Worm (Caenorhabditis elegans) whole organism, L2 larva: Measurements from ENCODE around the gene vps-36.

Experiments
- C34F6.9 ChIP-seq: fragments of 150-350 bp; optimal IDR thresholded peaks from 2 replicates; lab custom pipeline; 2014; ENCODE audit warnings: missing biosample characterization, missing genetic modification characterization
- F13H6.1 ChIP-seq: sonication (generic microtip); optimal IDR thresholded peaks from 2 replicates; lab custom pipeline; 2016; ENCODE audit warnings: missing genetic modification characterization, missing compliant biosample characterization
- R02D3.7 ChIP-seq: fragments of 150-350 bp; optimal IDR thresholded peaks from 2 replicates; lab custom pipeline; 2014; ENCODE audit warnings: missing biosample characterization, missing genetic modification characterization
- Y55F3AM.14 ChIP-seq: fragments of 200-800 bp; sonication (Bioruptor generic); optimal IDR thresholded peaks from 2 replicates; lab custom pipeline; 2018; ENCODE audit warnings: mild to moderate bottlenecking, missing genetic modification characterization, missing compliant biosample characterization
- ZK546.5 ChIP-seq: sonication (generic microtip); optimal IDR thresholded peaks from 2 replicates; lab custom pipeline; 2017; ENCODE audit warnings: missing biosample characterization, missing genetic modification characterization
- alr-1 ChIP-seq: fragments of 150-350 bp; optimal IDR thresholded peaks from 2 replicates; lab custom pipeline; 2014; ENCODE audit warnings: missing biosample characterization, missing genetic modification characterization
- ama-1 ChIP-seq: fragments of 150-350 bp; optimal IDR thresholded peaks from 2 replicates; lab custom pipeline; 2018; ENCODE audit warnings: inconsistent platforms
- blmp-1 ChIP-seq: sonication (generic microtip); optimal IDR thresholded peaks from 2 replicates; lab custom pipeline; 2017; ENCODE audit warnings: missing genetic modification characterization, mild to moderate bottlenecking, missing compliant biosample characterization, antibody characterized with exemption, moderate library complexity; ENCODE audit not compliant: insufficient read depth
- ceh-82 ChIP-seq: fragments of 150-350 bp; optimal IDR thresholded peaks from 2 replicates; lab custom pipeline; 2014; ENCODE audit warnings: missing biosample characterization, missing genetic modification characterization
- crh-2 ChIP-seq: sonication (generic microtip); optimal IDR thresholded peaks from 2 replicates; lab custom pipeline; 2017; ENCODE audit warnings: missing biosample characterization, missing genetic modification characterization
- egl-27 ChIP-seq: sonication (generic microtip); optimal IDR thresholded peaks from 3 replicates; lab custom pipeline; 2017; ENCODE audit warnings: missing biosample characterization, missing genetic modification reagents, missing genetic modification characterization
- elt-1 ChIP-seq: fragments of 150-350 bp; optimal IDR thresholded peaks from 2 replicates; lab custom pipeline; 2014; ENCODE audit warnings: missing biosample characterization, missing genetic modification characterization
- elt-3 ChIP-seq: sonication (generic microtip); optimal IDR thresholded peaks from 2 replicates; lab custom pipeline; 2017; ENCODE audit warnings: missing biosample characterization, missing genetic modification characterization
- fos-1 ChIP-seq: fragments of 150-350 bp; optimal IDR thresholded peaks from 2 replicates; lab custom pipeline; 2014; ENCODE audit warnings: missing biosample characterization, missing genetic modification characterization
- lin-11 ChIP-seq: fragments of 150-350 bp; sonication (generic microtip); optimal IDR thresholded peaks from 2 replicates; lab custom pipeline; 2014; ENCODE audit warnings: missing biosample characterization, missing genetic modification characterization, inconsistent platforms, mixed read lengths
- lin-13 ChIP-seq: fragments of 150-350 bp; optimal IDR thresholded peaks from 2 replicates; lab custom pipeline; 2014; ENCODE audit warnings: missing biosample characterization, missing genetic modification reagents, missing genetic modification characterization
- lin-39 ChIP-seq: fragments of 150-350 bp; optimal IDR thresholded peaks from 2 replicates; lab custom pipeline; 2014; ENCODE audit warnings: missing biosample characterization, missing genetic modification reagents, missing genetic modification characterization
- lsy-2 ChIP-seq, 2 experiments: fragments of 150-350 bp in 1 of 2; sonication (generic microtip) in 1 of 2; optimal IDR thresholded peaks; 2 replicates each; lab custom pipeline; 2014 to 2017; ENCODE audit warnings: missing biosample characterization in 2 of 2, missing genetic modification characterization in 2 of 2
- mab-5 ChIP-seq: fragments of 150-350 bp; optimal IDR thresholded peaks from 2 replicates; lab custom pipeline; 2014; ENCODE audit warnings: missing biosample characterization, missing genetic modification characterization
- mdl-1 ChIP-seq, 2 experiments: fragments of 150-350 bp in 1 of 2; sonication (generic microtip) in 1 of 2; optimal IDR thresholded peaks; 2 replicates each; lab custom pipeline; 2017; ENCODE audit warnings: missing biosample characterization in 2 of 2, missing genetic modification characterization in 2 of 2
- nhr-10 ChIP-seq: sonication (generic microtip); optimal IDR thresholded peaks from 2 replicates; lab custom pipeline; 2017; ENCODE audit warnings: missing biosample characterization, missing genetic modification characterization
- nhr-11 ChIP-seq: fragments of 150-350 bp; optimal IDR thresholded peaks from 2 replicates; lab custom pipeline; 2014; ENCODE audit warnings: missing biosample characterization, missing genetic modification characterization
- nhr-12 ChIP-seq: fragments of 150-350 bp; optimal IDR thresholded peaks from 2 replicates; lab custom pipeline; 2014; ENCODE audit warnings: missing biosample characterization, missing genetic modification characterization
- nhr-129 ChIP-seq: fragments of 150-350 bp; optimal IDR thresholded peaks from 2 replicates; lab custom pipeline; 2014; ENCODE audit warnings: missing biosample characterization, missing genetic modification characterization
- nhr-21 ChIP-seq: fragments of 150-350 bp; optimal IDR thresholded peaks from 2 replicates; lab custom pipeline; 2014; ENCODE audit warnings: missing biosample characterization, missing genetic modification characterization
- nhr-23 ChIP-seq: fragments of 150-350 bp; optimal IDR thresholded peaks from 2 replicates; lab custom pipeline; 2014; ENCODE audit warnings: missing biosample characterization, missing genetic modification reagents, missing genetic modification characterization
- nhr-6 ChIP-seq: fragments of 150-350 bp; optimal IDR thresholded peaks from 2 replicates; lab custom pipeline; 2014; ENCODE audit warnings: missing biosample characterization, missing genetic modification characterization
- sem-4 ChIP-seq: fragments of 150-350 bp; optimal IDR thresholded peaks from 2 replicates; lab custom pipeline; 2014; ENCODE audit warnings: missing biosample characterization, missing genetic modification reagents, missing genetic modification characterization
- skn-1 ChIP-seq: sonication (generic microtip); optimal IDR thresholded peaks from 2 replicates; lab custom pipeline; 2017; ENCODE audit warnings: missing biosample characterization, missing genetic modification characterization
- sma-3 ChIP-seq: sonication (generic microtip); optimal IDR thresholded peaks from 2 replicates; lab custom pipeline; 2016; ENCODE audit warnings: missing genetic modification reagents, missing genetic modification characterization, missing compliant biosample characterization
- sma-9 ChIP-seq, 2 experiments: fragments of 150-350 bp in 1 of 2; sonication (generic microtip) in 1 of 2; optimal IDR thresholded peaks; 2 replicates each; lab custom pipeline; 2014 to 2016; ENCODE audit warnings: missing genetic modification characterization in 2 of 2, mild to moderate bottlenecking in 1 of 2, missing biosample characterization in 1 of 2, missing compliant biosample characterization in 1 of 2, missing genetic modification reagents in 1 of 2, moderate library complexity in 1 of 2
- unc-39 ChIP-seq: fragments of 150-350 bp; optimal IDR thresholded peaks from 2 replicates; lab custom pipeline; 2014; ENCODE audit warnings: missing biosample characterization, missing genetic modification characterization
- unc-55 ChIP-seq: fragments of 150-350 bp; sonication (generic microtip); optimal IDR thresholded peaks from 3 replicates; lab custom pipeline; 2014; ENCODE audit warnings: missing biosample characterization, missing genetic modification reagents, missing genetic modification characterization
- unc-62 ChIP-seq: fragments of 150-350 bp; optimal IDR thresholded peaks from 2 replicates; lab custom pipeline; 2014; ENCODE audit warnings: missing biosample characterization, missing genetic modification reagents, missing genetic modification characterization
- zag-1 ChIP-seq: fragments of 150-350 bp; optimal IDR thresholded peaks from 2 replicates; lab custom pipeline; 2014; ENCODE audit warnings: missing biosample characterization, missing genetic modification characterization
- ztf-1 ChIP-seq: fragments of 200-800 bp; sonication (Bioruptor generic); conservative IDR thresholded peaks from 2 replicates; pipeline ENCODE4 v1.3.6; 2022; ENCODE audit warnings: missing genetic modification characterization, missing compliant biosample characterization
- ztf-11 ChIP-seq: sonication (generic microtip); optimal IDR thresholded peaks from 2 replicates; lab custom pipeline; 2017; ENCODE audit warnings: missing biosample characterization, missing genetic modification characterization

Gene vps-36

DNA sequence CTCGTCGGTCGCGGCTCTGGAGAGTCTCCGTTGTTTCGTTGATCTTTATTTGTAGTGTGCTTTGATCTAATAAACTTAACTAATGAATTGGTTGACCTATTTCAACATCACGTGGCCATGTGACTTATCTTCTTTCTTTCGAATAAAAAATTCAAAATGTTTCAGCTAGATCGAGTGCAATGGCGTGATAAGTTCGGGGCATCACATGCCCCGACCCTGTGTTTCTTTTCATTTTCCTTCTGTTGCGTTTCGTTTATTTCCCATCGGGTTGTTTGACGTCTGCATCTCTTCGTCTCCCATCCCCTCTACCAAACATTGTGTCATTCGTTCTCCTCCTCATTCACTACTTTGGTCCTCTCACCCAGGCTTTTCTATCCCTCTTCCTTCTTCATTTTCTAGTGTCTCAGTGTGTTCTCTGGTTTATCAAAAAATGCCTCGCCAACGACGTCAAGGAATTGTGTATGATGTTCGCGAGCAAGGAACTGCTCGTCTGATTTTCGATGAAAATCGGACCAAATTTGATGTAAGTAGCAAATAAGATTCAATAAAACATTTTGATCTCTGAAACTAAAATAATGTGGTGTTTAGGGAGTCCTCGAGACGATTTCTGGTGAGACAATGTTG, 8.7 kb downstream of the vps-36 start, which contains the start of gene F17C11.4 (continued):
- TF ChIP-seq egl-27 (tag; lab: Kevin White, UChicago) (peak; percentile 49), zag-1 (tag; lab: Kevin White, UChicago) (peak; percentile 54), mdl-1 (tag; optimal IDR thresholded peaks at IDR 0.05; lab: Kevin White, UChicago) (peak; percentile 28 to 85), C34F6.9 (tag; lab: Kevin White, UChicago) (peak; percentile 85), elt-3 (tag; lab: Kevin White, UChicago) (no peak), nhr-23 (tag; lab: Kevin White, UChicago) (no peak), R02D3.7 (tag; lab: Kevin White, UChicago) (no peak), blmp-1 (tag; lab: Kevin White, UChicago) (peak; percentile 76), unc-55 (peak; percentile 4), mab-5 (peak; percentile 39), ama-1 (lab: Kevin White, UChicago) (peak; percentile 88), lin-13 (GFP tag; lab: Kevin White, UChicago) (peak; percentile 59), ZK546.5 (no peak), nhr-21 (peak; percentile 81), lin-39 (no peak), nhr-129 (peak; percentile 96), nhr-6 (tag; lab: Kevin White, UChicago) (peak; percentile 72), sma-3 (GFP tag; lab: Kevin White, UChicago) (peak; percentile 75), elt-1 (no peak), lsy-2 (tag; optimal IDR thresholded peaks at IDR 0.05; lab: Kevin White, UChicago) (peak in 1 of 2 experiments; percentile 84), fos-1 (tag; lab: Kevin White, UChicago) (peak; percentile 66)

DNA sequence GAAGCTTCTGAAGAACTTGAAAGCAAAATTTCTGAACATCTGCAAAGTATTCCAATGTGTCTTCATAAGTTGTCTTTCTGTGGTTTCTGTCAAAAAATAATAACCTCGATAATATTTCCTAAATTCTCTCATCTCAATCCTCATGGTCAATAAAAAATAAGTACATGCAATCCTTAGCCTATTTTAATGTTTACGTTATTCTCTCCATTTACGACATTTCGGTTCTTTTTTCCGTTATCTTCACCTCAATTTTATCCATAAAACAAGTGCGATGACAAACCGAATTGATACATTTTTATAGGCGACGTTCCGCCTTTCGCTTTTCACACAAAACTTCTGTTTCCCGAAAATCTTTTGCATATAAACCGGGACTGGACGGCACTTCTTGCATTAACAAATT, 11.0 kb downstream of the vps-36 start, which contains the start of gene col-153:
Gene col-153, plus strand, starts transcription at position 301 of the 400 bp plus-strand sequence.
- TF ChIP-seq nhr-12 (tag; lab: Kevin White, UChicago) = no peak
- no peak for TF ChIP-seq Y55F3AM.14
- TF ChIP-seq skn-1 (tag; lab: Kevin White, UChicago) = no peak
- no peak for TF ChIP-seq fos-1 (tag; lab: Kevin White, UChicago)
- TF ChIP-seq unc-39 (tag; lab: Kevin White, UChicago) = no peak
- TF ChIP-seq nhr-10 (tag; lab: Kevin White, UChicago) = no peak
- TF ChIP-seq ztf-1 = no peak
- no peak for TF ChIP-seq lin-11 (tag; lab: Kevin White, UChicago)
- no peak for TF ChIP-seq F13H6.1 (tag; lab: Kevin White, UChicago)
- TF ChIP-seq nhr-11 (tag; lab: Kevin White, UChicago) = no peak
- no peak for TF ChIP-seq alr-1 (tag; lab: Kevin White, UChicago)
- no peak for TF ChIP-seq sem-4 (tag; lab: Kevin White, UChicago)
- TF ChIP-seq nhr-23 (tag; lab: Kevin White, UChicago) = no peak
- no peak for TF ChIP-seq ama-1 (lab: Kevin White, UChicago)
- no peak for TF ChIP-seq egl-27 (tag; lab: Kevin White, UChicago)
- no peak for TF ChIP-seq lin-39
- no peak for TF ChIP-seq ztf-11 (tag; lab: Kevin White, UChicago)
- TF ChIP-seq unc-55 = no peak

DNA sequence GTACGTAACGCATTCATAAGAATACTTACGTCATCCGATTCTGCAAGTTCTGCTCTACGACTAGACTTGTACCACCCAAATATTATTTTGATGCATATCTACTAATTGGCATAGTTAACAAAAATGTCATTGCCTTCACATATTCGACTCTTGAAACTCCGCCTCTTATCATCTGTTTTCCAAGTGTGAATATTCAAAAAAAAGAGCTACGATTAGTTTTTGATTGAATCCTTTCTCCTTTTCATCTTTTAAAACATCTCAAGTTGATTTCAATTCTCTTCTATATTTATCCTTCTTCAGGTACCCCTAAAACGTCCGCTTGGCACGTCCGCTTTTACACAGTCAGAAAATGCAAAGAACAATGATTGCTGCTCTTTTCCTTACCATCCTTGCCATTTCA, 12.5 kb downstream of the vps-36 start, which contains the start of gene F17C11.2:
Gene F17C11.2, plus strand, starts transcription at position 301 of the 400 bp plus-strand sequence.
- no peak for TF ChIP-seq ama-1 (lab: Kevin White, UChicago)
- TF ChIP-seq lin-39 = no peak
- TF ChIP-seq sem-4 (tag; lab: Kevin White, UChicago) = no peak
- TF ChIP-seq sma-9 (GFP tag; optimal IDR thresholded peaks at IDR 0.05; lab: Kevin White, UChicago) = no peak
- TF ChIP-seq sma-9 (tag; optimal IDR thresholded peaks at IDR 0.05; lab: Kevin White, UChicago) = no peak
- no peak for TF ChIP-seq crh-2 (tag; lab: Kevin White, UChicago)
- no peak for TF ChIP-seq ceh-82 (tag; lab: Kevin White, UChicago)
- no peak for TF ChIP-seq unc-62 (GFP tag; lab: Kevin White, UChicago)
- TF ChIP-seq F13H6.1 (tag; lab: Kevin White, UChicago) = no peak
- TF ChIP-seq nhr-10 (tag; lab: Kevin White, UChicago) = no peak
- TF ChIP-seq lin-11 (tag; lab: Kevin White, UChicago) = no peak
- no peak for TF ChIP-seq nhr-21
